Fruit fly (Drosophila melanogaster) whole organism, embryonic: ENCODE measurements around the gene RIOK2.

Experiments used
- Bgb ChIP-seq: fragments of 200-800 bp; sonication (Bioruptor generic); IDR thresholded peaks from 2 replicates; pipeline ENCODE4 v1.3.6; 2022; ENCODE audit warnings: missing biosample characterization, missing genetic modification characterization; ENCODE audit not compliant: partially characterized antibody
- CG10147 ChIP-seq: fragments of 200-800 bp; sonication (Bioruptor generic); optimal IDR thresholded peaks from 2 replicates; lab custom pipeline; 2019; ENCODE audit warnings: missing biosample characterization, mild to moderate bottlenecking, missing genetic modification characterization, moderate library complexity
- CG10366 ChIP-seq: fragments of 200-800 bp; sonication (Bioruptor generic); IDR thresholded peaks from 2 replicates; pipeline ENCODE4 v1.3.6; 2022; ENCODE audit warnings: missing biosample characterization, missing genetic modification characterization
- CG10959 ChIP-seq: fragments of 200-800 bp; sonication (Bioruptor generic); IDR thresholded peaks from 2 replicates; pipeline ENCODE4 v1.3.6; 2022; ENCODE audit warnings: missing biosample characterization, missing genetic modification characterization
- CG11560 ChIP-seq: fragments of 200-800 bp; sonication (Bioruptor generic); IDR thresholded peaks from 3 replicates; pipeline ENCODE4 v1.3.6; 2022; ENCODE audit warnings: missing biosample characterization, missing genetic modification characterization
- CG13123 ChIP-seq: fragments of 200-800 bp; sonication (Bioruptor generic); optimal IDR thresholded peaks from 2 replicates; lab custom pipeline; 2016; ENCODE audit warnings: missing biosample characterization, missing genetic modification characterization
- CG15601 ChIP-seq: fragments of 200-800 bp; sonication (Bioruptor generic); optimal IDR thresholded peaks from 3 replicates; lab custom pipeline; 2019; ENCODE audit warnings: missing biosample characterization, mild to moderate bottlenecking, missing genetic modification characterization, moderate library complexity
- CG16815 ChIP-seq: fragments of 200-800 bp; sonication (Bioruptor generic); optimal IDR thresholded peaks from 3 replicates; lab custom pipeline; 2017; ENCODE audit warnings: missing biosample characterization, mild to moderate bottlenecking, missing genetic modification characterization
- CG18619 ChIP-seq: fragments of 200-800 bp; sonication (Bioruptor generic); optimal IDR thresholded peaks from 3 replicates; lab custom pipeline; 2017; ENCODE audit warnings: missing biosample characterization, mild to moderate bottlenecking, missing genetic modification characterization
- CG2116 ChIP-seq: fragments of 200-800 bp; sonication (Bioruptor generic); optimal IDR thresholded peaks from 3 replicates; lab custom pipeline; 2018; ENCODE audit warnings: missing biosample characterization, mild to moderate bottlenecking, missing genetic modification characterization
- CG2199 ChIP-seq: fragments of 200-800 bp; sonication (Bioruptor generic); IDR thresholded peaks from 3 replicates; pipeline ENCODE4 v1.3.6; 2022; ENCODE audit warnings: missing biosample characterization, missing genetic modification characterization
- CG2875 ChIP-seq: fragments of 200-800 bp; sonication (Bioruptor generic); optimal IDR thresholded peaks from 2 replicates; lab custom pipeline; 2017; ENCODE audit warnings: missing biosample characterization, mild to moderate bottlenecking, missing genetic modification characterization, missing genetic modification reagents
- CG33557 ChIP-seq: fragments of 200-800 bp; sonication (Bioruptor generic); optimal IDR thresholded peaks from 2 replicates; lab custom pipeline; 2019; ENCODE audit warnings: missing biosample characterization, mild to moderate bottlenecking, missing genetic modification characterization, moderate library complexity
- CG34224 ChIP-seq: fragments of 200-800 bp; sonication (Bioruptor generic); IDR thresholded peaks from 3 replicates; pipeline ENCODE4 v1.3.6; 2022; ENCODE audit warnings: missing biosample characterization, missing genetic modification characterization; ENCODE audit not compliant: partially characterized antibody
- CG3838 ChIP-seq: fragments of 200-800 bp; sonication (Bioruptor generic); optimal IDR thresholded peaks from 3 replicates; lab custom pipeline; 2016; ENCODE audit warnings: missing biosample characterization, missing genetic modification characterization
- CG4424 ChIP-seq: fragments of 200-800 bp; sonication (Bioruptor generic); optimal IDR thresholded peaks from 3 replicates; lab custom pipeline; 2016; ENCODE audit warnings: missing biosample characterization, missing genetic modification characterization
- CG6765 ChIP-seq: fragments of 200-800 bp; sonication (Bioruptor generic); optimal IDR thresholded peaks from 3 replicates; lab custom pipeline; 2017; ENCODE audit warnings: missing biosample characterization, mild to moderate bottlenecking, missing genetic modification characterization
- CG7987 ChIP-seq: fragments of 200-800 bp; sonication (Bioruptor generic); optimal IDR thresholded peaks from 2 replicates; lab custom pipeline; 2018; ENCODE audit warnings: missing biosample characterization, mild to moderate bottlenecking, missing genetic modification characterization, moderate library complexity
- CG9817 ChIP-seq: fragments of 200-800 bp; sonication (Bioruptor generic); optimal IDR thresholded peaks from 2 replicates; lab custom pipeline; 2018; ENCODE audit warnings: missing biosample characterization, mild to moderate bottlenecking, missing genetic modification characterization, moderate library complexity
- Camta ChIP-seq: fragments of 200-800 bp; sonication (Bioruptor generic); optimal IDR thresholded peaks from 2 replicates; lab custom pipeline; 2016; ENCODE audit warnings: missing biosample characterization, missing genetic modification characterization
- Deaf1 ChIP-seq: fragments of 200-800 bp; optimal IDR thresholded peaks from 3 replicates; lab custom pipeline; 2019; ENCODE audit warnings: missing biosample characterization, mild to moderate bottlenecking, missing genetic modification characterization, moderate library complexity
- Dek ChIP-seq: fragments of 200-800 bp; sonication (Bioruptor generic); optimal IDR thresholded peaks from 3 replicates; lab custom pipeline; 2019; ENCODE audit warnings: missing biosample characterization, mild to moderate bottlenecking, missing genetic modification characterization, moderate library complexity
- Dfd ChIP-seq, 2 experiments: fragments of >200 bp; optimal IDR thresholded peaks; 2 replicates each; lab custom pipeline; 2017; ENCODE audit warnings: missing biosample characterization in 2 of 2, missing genetic modification characterization in 2 of 2
- E2f2 ChIP-seq: fragments of 200-800 bp; sonication (Bioruptor generic); IDR thresholded peaks from 2 replicates; pipeline ENCODE4 v1.3.6; 2022; ENCODE audit warnings: missing biosample characterization, missing genetic modification characterization
- Ets97D ChIP-seq: fragments of 200-800 bp; sonication (Bioruptor generic); optimal IDR thresholded peaks from 3 replicates; lab custom pipeline; 2016; ENCODE audit warnings: missing biosample characterization, missing genetic modification characterization
- Hey ChIP-seq: fragments of 200-800 bp; sonication (Bioruptor generic); optimal IDR thresholded peaks from 3 replicates; lab custom pipeline; 2018; ENCODE audit warnings: missing biosample characterization, mild to moderate bottlenecking, missing genetic modification characterization
- Hmx ChIP-seq: fragments of 200-800 bp; sonication (Bioruptor generic); optimal IDR thresholded peaks from 2 replicates; lab custom pipeline; 2016; ENCODE audit warnings: missing biosample characterization, missing genetic modification characterization
- MESR4 ChIP-seq: fragments of 200-800 bp; sonication (Bioruptor generic); optimal IDR thresholded peaks from 2 replicates; lab custom pipeline; 2018; ENCODE audit warnings: missing biosample characterization, mild to moderate bottlenecking, missing genetic modification characterization, moderate library complexity
- Mes4 ChIP-seq: fragments of 200-800 bp; sonication (Bioruptor generic); optimal IDR thresholded peaks from 2 replicates; lab custom pipeline; 2016; ENCODE audit warnings: missing biosample characterization, missing genetic modification characterization
- NFAT ChIP-seq: fragments of 200-800 bp; sonication (Bioruptor generic); IDR thresholded peaks from 2 replicates; pipeline ENCODE4 v1.3.6; 2022; ENCODE audit warnings: missing biosample characterization, missing genetic modification characterization
- Nf-YA ChIP-seq: fragments of 200-800 bp; sonication (Bioruptor generic); IDR thresholded peaks from 2 replicates; pipeline ENCODE4 v1.3.6; 2022; ENCODE audit warnings: missing biosample characterization, missing genetic modification characterization
- Rfx ChIP-seq: fragments of 200-800 bp; sonication (Bioruptor generic); IDR thresholded peaks from 2 replicates; pipeline ENCODE4 v1.3.6; 2022; ENCODE audit warnings: missing biosample characterization, missing genetic modification characterization
- Side ChIP-seq: fragments of 200-800 bp; sonication (Bioruptor generic); optimal IDR thresholded peaks from 2 replicates; lab custom pipeline; 2016; ENCODE audit warnings: missing biosample characterization, missing genetic modification characterization
- Sry-δ ChIP-seq: fragments of 200-800 bp; sonication (Bioruptor generic); optimal IDR thresholded peaks from 2 replicates; lab custom pipeline; 2016; ENCODE audit warnings: missing biosample characterization, missing genetic modification characterization
- amos ChIP-seq: fragments of 200-800 bp; sonication (Bioruptor generic); IDR thresholded peaks from 2 replicates; pipeline ENCODE4 v1.3.6; 2022; ENCODE audit warnings: missing biosample characterization, missing genetic modification characterization; ENCODE audit not compliant: partially characterized antibody
- ato ChIP-seq: fragments of 200-800 bp; sonication (Bioruptor generic); IDR thresholded peaks from 2 replicates; pipeline ENCODE4 v1.3.6; 2022; ENCODE audit warnings: missing biosample characterization, missing genetic modification characterization; ENCODE audit not compliant: partially characterized antibody
- bigmax ChIP-seq: fragments of 200-800 bp; sonication (Bioruptor generic); optimal IDR thresholded peaks from 2 replicates; lab custom pipeline; 2018; ENCODE audit warnings: missing biosample characterization, mild to moderate bottlenecking, missing genetic modification characterization
- br ChIP-seq: fragments of >200 bp; optimal IDR thresholded peaks from 2 replicates; lab custom pipeline; 2017
- chm ChIP-seq: fragments of 200-800 bp; sonication (Bioruptor generic); IDR thresholded peaks from 2 replicates; pipeline ENCODE4 v1.3.6; 2022; ENCODE audit warnings: missing biosample characterization, missing genetic modification characterization
- da ChIP-seq: fragments of 200-800 bp; sonication (Bioruptor generic); optimal IDR thresholded peaks from 2 replicates; lab custom pipeline; 2016; ENCODE audit warnings: missing biosample characterization, missing genetic modification characterization
- dm ChIP-seq: fragments of 200-800 bp; sonication (Bioruptor generic); optimal IDR thresholded peaks from 3 replicates; lab custom pipeline; 2016; ENCODE audit warnings: missing biosample characterization, missing genetic modification characterization
- fd102C ChIP-seq: fragments of 200-800 bp; sonication (Bioruptor generic); optimal IDR thresholded peaks from 2 replicates; lab custom pipeline; 2018; ENCODE audit warnings: missing biosample characterization, mild to moderate bottlenecking, missing genetic modification characterization, moderate library complexity
- gfzf ChIP-seq: fragments of 200-800 bp; sonication (Bioruptor generic); optimal IDR thresholded peaks from 2 replicates; lab custom pipeline; 2016; ENCODE audit warnings: missing biosample characterization, mild to moderate bottlenecking, missing genetic modification characterization, moderate library complexity
- gro ChIP-seq: fragments of 200-800 bp; sonication (Bioruptor generic); optimal IDR thresholded peaks from 2 replicates; lab custom pipeline; 2016; ENCODE audit warnings: missing biosample characterization, missing genetic modification characterization
- kay ChIP-seq: fragments of 200-800 bp; sonication (Bioruptor generic); optimal IDR thresholded peaks from 2 replicates; lab custom pipeline; 2016; ENCODE audit warnings: missing biosample characterization, missing genetic modification characterization
- klu ChIP-seq: fragments of 200-800 bp; sonication (Bioruptor generic); IDR thresholded peaks from 2 replicates; pipeline ENCODE4 v1.3.6; 2022; ENCODE audit warnings: missing biosample characterization, missing genetic modification characterization
- salm ChIP-seq: fragments of 200-800 bp; sonication (Bioruptor generic); optimal IDR thresholded peaks from 2 replicates; lab custom pipeline; 2018; ENCODE audit warnings: missing biosample characterization, mild to moderate bottlenecking, missing genetic modification characterization
- tna ChIP-seq: fragments of 200-800 bp; sonication (Bioruptor generic); IDR thresholded peaks from 2 replicates; pipeline ENCODE4 v1.3.6; 2022; ENCODE audit warnings: missing biosample characterization, missing genetic modification characterization; ENCODE audit not compliant: partially characterized antibody
- z ChIP-seq: fragments of 200-800 bp; sonication (Bioruptor generic); IDR thresholded peaks from 3 replicates; pipeline ENCODE4 v1.3.6; 2022; ENCODE audit warnings: missing biosample characterization, missing genetic modification characterization
- zfh2 ChIP-seq: fragments of 200-800 bp; sonication (Bioruptor generic); optimal IDR thresholded peaks from 2 replicates; lab custom pipeline; 2016; ENCODE audit warnings: missing biosample characterization, missing genetic modification characterization

RIOK2 gene

dm6 chr3R:25232271-25232989, 33.2 kb upstream of the RIOK2 start, which contains the start of gene Cad96Cb (continued):
- TF ChIP-seq Bgb (no peak), fd102C (no peak), CG6765 (GFP tag; lab: Kevin White, UChicago) (peak; percentile 63), CG2199 (GFP tag; lab: Robert Waterston, UW) (no peak), gfzf (GFP tag; lab: Kevin White, UChicago) (no peak), bigmax (GFP tag; lab: Kevin White, UChicago) (no peak), chm (0 out of 2 replicates have a peak, but pooled peaks have one; percentile 10), z (GFP tag; lab: Robert Waterston, UW) (no peak), salm (tag; lab: Kevin White, UChicago) (peak; percentile 77), CG33557 (GFP tag; lab: Kevin White, UChicago) (peak; percentile 93), E2f2 (GFP tag; lab: Robert Waterston, UW) (peak; percentile 50), Dek (tag; lab: Kevin White, UChicago) (peak; percentile 46), CG10366 (GFP tag; lab: Robert Waterston, UW) (peak; percentile 30; the same call in 1 of the 2 replicates), Ets97D (peak; percentile 28), Hey (tag; lab: Kevin White, UChicago) (no peak), Rfx (peak; percentile 12), CG34224 (GFP tag; lab: Robert Waterston, UW) (no peak), Nf-YA (GFP tag; lab: Robert Waterston, UW) (no peak), NFAT (GFP tag; lab: Robert Waterston, UW) (no peak), CG7987 (no peak), tna (0 out of 2 replicates have a peak, but pooled peaks have one; percentile 32), Sry-δ (GFP tag; lab: Kevin White, UChicago) (peak; percentile 21), CG2875 (GFP tag; lab: Kevin White, UChicago) (peak; percentile 87), Side (GFP tag; lab: Kevin White, UChicago) (peak; percentile 71), Deaf1 (tag; lab: Kevin White, UChicago) (no peak), Hmx (GFP tag; lab: Kevin White, UChicago) (peak; percentile 34), CG2116 (GFP tag; lab: Kevin White, UChicago) (peak; percentile 64), ato (GFP tag; lab: Robert Waterston, UW) (no peak), amos (no peak), CG10959 (GFP tag; lab: Robert Waterston, UW) (peak; percentile 36), dm (GFP tag; lab: Kevin White, UChicago) (peak; percentile 68), CG13123 (GFP tag; lab: Kevin White, UChicago) (peak; percentile 7), Mes4 (GFP tag; lab: Kevin White, UChicago) (peak; percentile 85), CG18619 (peak; percentile 82), kay (GFP tag; lab: Kevin White, UChicago) (peak; percentile 56), CG10147 (GFP tag; lab: Kevin White, UChicago) (peak; percentile 77), Dfd (GFP tag; optimal IDR thresholded peaks at IDR 0.05; lab: Kevin White, UChicago) (no peak), CG11560 (tag; lab: Robert Waterston, UW) (no peak), CG16815 (GFP tag; lab: Kevin White, UChicago) (peak; percentile 79), CG15601 (tag; lab: Kevin White, UChicago) (peak; percentile 88), CG9817 (tag; lab: Kevin White, UChicago) (peak; percentile 43), br (lab: Kevin White, UChicago) (no peak), Camta (GFP tag; lab: Kevin White, UChicago) (peak; percentile 86), klu (GFP tag; lab: Robert Waterston, UW) (peak; percentile 10; the same call in 1 of the 2 replicates), gro (GFP tag; lab: Kevin White, UChicago) (no peak), da (peak; percentile 41), CG4424 (peak; percentile 92), MESR4 (GFP tag; lab: Kevin White, UChicago) (no peak), CG3838 (GFP tag; lab: Kevin White, UChicago) (peak; percentile 28), zfh2 (GFP tag; lab: Kevin White, UChicago) (peak; percentile 0)
